Worm (Caenorhabditis elegans) whole organism, L1 larva: ENCODE data around the gene pho-1.

Experiments
- aha-1 ChIP-seq: fragments of 150-350 bp; optimal IDR thresholded peaks from 2 replicates; lab custom pipeline; 2014; ENCODE audit warnings: missing biosample characterization, missing genetic modification characterization
- blmp-1 ChIP-seq: fragments of 150-350 bp; optimal IDR thresholded peaks from 2 replicates; lab custom pipeline; 2014; ENCODE audit warnings: missing biosample characterization, missing genetic modification characterization
- efl-3 ChIP-seq: fragments of 200-800 bp; sonication (Bioruptor generic); optimal IDR thresholded peaks from 2 replicates; lab custom pipeline; 2018; ENCODE audit warnings: mild to moderate bottlenecking, missing genetic modification characterization, missing compliant biosample characterization
- egl-27 ChIP-seq, 2 experiments: fragments of 150-350 bp in 1 of 2; sonication (generic microtip); optimal IDR thresholded peaks; 3 replicates each; lab custom pipeline; 2017 to 2018; ENCODE audit warnings: missing biosample characterization in 2 of 2, missing genetic modification characterization in 2 of 2, missing genetic modification reagents in 2 of 2
- hpl-2 ChIP-seq: fragments of 150-350 bp; optimal IDR thresholded peaks from 2 replicates; lab custom pipeline; 2014; ENCODE audit warnings: missing biosample characterization, missing genetic modification reagents, missing genetic modification characterization
- nhr-12 ChIP-seq: sonication (generic microtip); optimal IDR thresholded peaks from 2 replicates; lab custom pipeline; 2017; ENCODE audit warnings: missing biosample characterization, missing genetic modification characterization
- nhr-237 ChIP-seq: fragments of 150-350 bp; optimal IDR thresholded peaks from 2 replicates; lab custom pipeline; 2014; ENCODE audit warnings: missing biosample characterization, missing genetic modification characterization
- nhr-76 ChIP-seq: sonication (generic microtip); optimal IDR thresholded peaks from 2 replicates; lab custom pipeline; 2017; ENCODE audit warnings: missing biosample characterization, missing genetic modification characterization
- pag-3 ChIP-seq: sonication (generic microtip); optimal IDR thresholded peaks from 2 replicates; lab custom pipeline; 2017; ENCODE audit warnings: missing genetic modification characterization, mild to moderate bottlenecking, missing compliant biosample characterization, antibody characterized with exemption, borderline replicate concordance; ENCODE audit not compliant: insufficient read depth
- pqm-1 ChIP-seq: sonication (generic microtip); optimal IDR thresholded peaks from 3 replicates; lab custom pipeline; 2017; ENCODE audit warnings: missing biosample characterization, missing genetic modification characterization
- rnt-1 ChIP-seq: sonication (generic microtip); optimal IDR thresholded peaks from 2 replicates; lab custom pipeline; 2016; ENCODE audit warnings: mild to moderate bottlenecking, missing genetic modification characterization, moderate library complexity, missing compliant biosample characterization
- sox-4 ChIP-seq: sonication (generic microtip); optimal IDR thresholded peaks from 2 replicates; lab custom pipeline; 2016; ENCODE audit warnings: missing genetic modification characterization, missing compliant biosample characterization

- no peak for TF ChIP-seq nhr-237 (tag; lab: Kevin White, UChicago)
- TF ChIP-seq aha-1 (tag; lab: Kevin White, UChicago), result no peak
- no peak for TF ChIP-seq pqm-1
- TF ChIP-seq efl-3 (GFP tag; lab: Kevin White, UChicago), result no peak
- no peak for TF ChIP-seq pag-3 (tag; lab: Kevin White, UChicago)
- TF ChIP-seq sox-4 (tag; lab: Kevin White, UChicago), result no peak
- TF ChIP-seq rnt-1, result no peak
- no peak for TF ChIP-seq blmp-1
- TF ChIP-seq egl-27 (tag; optimal IDR thresholded peaks at IDR 0.05; lab: Kevin White, UChicago), result no peak
- no peak for TF ChIP-seq hpl-2 (GFP tag; lab: Kevin White, UChicago)
- TF ChIP-seq nhr-76, result no peak
- no peak for TF ChIP-seq nhr-12 (tag; lab: Kevin White, UChicago)
Observed at ce11 chrII:5194066-5194465, 41.6 kb downstream of the pho-1 start, which contains the start of gene msp-49.
